Worm (Caenorhabditis elegans): Measurements from ENCODE around the gene zmp-6.

zmp-6 gene

ce11 chrIII:7281179-7281578 lies 33.5 kb upstream of the zmp-6 start, which contains the start of gene B0361.3 (continued):
- TF ChIP-seq ets-5 (GFP tag; IDR thresholded peaks at IDR 0.05) (no peak), nhr-12 (tag; optimal IDR thresholded peaks at IDR 0.05) (no peak), mef-2 (tag; optimal IDR thresholded peaks at IDR 0.05) (no peak), ceh-90 (tag; optimal IDR thresholded peaks at IDR 0.05) (no peak), C16A3.4 (tag; optimal IDR thresholded peaks at IDR 0.05) (no peak), Y116A8C.19 (tag; optimal IDR thresholded peaks at IDR 0.05; ENCODE audit: borderline replicate concordance) (no peak), fkh-8 (tag; optimal IDR thresholded peaks at IDR 0.05) (no peak)

ce11 chrIII:7278491-7278890 lies 30.9 kb upstream of the zmp-6 start:
- no peak for TF ChIP-seq ceh-63 (GFP tag; optimal IDR thresholded peaks at IDR 0.05)
- TF ChIP-seq mdl-1 (tag; optimal IDR thresholded peaks at IDR 0.05), result peak in 1 of 2 experiments; percentile 37
- peak; percentile 54 for TF ChIP-seq zip-4 (GFP tag; optimal IDR thresholded peaks at IDR 0.05)
- TF ChIP-seq nhr-20 (tag; optimal IDR thresholded peaks at IDR 0.05), result peak; percentile 64
- peak; percentile 78 for TF ChIP-seq C16A3.4 (tag; optimal IDR thresholded peaks at IDR 0.05)
- peak; percentile 74 for TF ChIP-seq nhr-47 (tag; optimal IDR thresholded peaks at IDR 0.05)
- TF ChIP-seq hlh-17 (GFP tag; optimal IDR thresholded peaks at IDR 0.05; ENCODE audit: borderline replicate concordance), result no peak
- peak; percentile 41 for TF ChIP-seq lin-14 (GFP tag; optimal IDR thresholded peaks at IDR 0.05)
- peak; percentile 27 for TF ChIP-seq hpl-2 (GFP tag; optimal IDR thresholded peaks at IDR 0.05)
- peak; percentile 76 for TF ChIP-seq skn-1 (tag; optimal IDR thresholded peaks at IDR 0.05)
- TF ChIP-seq fos-1 (tag; optimal IDR thresholded peaks at IDR 0.05), result peak; percentile 64
- peak; percentile 77 for TF ChIP-seq jun-1 (tag; optimal IDR thresholded peaks at IDR 0.05)
- TF ChIP-seq sox-4 (tag; optimal IDR thresholded peaks at IDR 0.05), result peak; percentile 11
- peak; percentile 49 to 85 for TF ChIP-seq lsy-2 (tag; optimal IDR thresholded peaks at IDR 0.05)
- TF ChIP-seq nhr-237 (tag; optimal IDR thresholded peaks at IDR 0.05), result no peak
- TF ChIP-seq mep-1 (tag; optimal IDR thresholded peaks at IDR 0.05), result peak; percentile 26
- peak; percentile 98 for TF ChIP-seq snpc-4 (tag; optimal IDR thresholded peaks at IDR 0.05)
- no peak for TF ChIP-seq unc-62 (GFP tag; optimal IDR thresholded peaks at IDR 0.05)
- TF ChIP-seq ets-5 (GFP tag; IDR thresholded peaks at IDR 0.05), result no peak
- TF ChIP-seq hlh-4 (tag; optimal IDR thresholded peaks at IDR 0.05), result no peak
- no peak for TF ChIP-seq efl-3 (GFP tag; optimal IDR thresholded peaks at IDR 0.05)
- peak; percentile 39 to 71 for TF ChIP-seq efl-1 (optimal IDR thresholded peaks at IDR 0.05)
- peak; percentile 62 to 98 for TF ChIP-seq efl-1 (GFP tag; optimal IDR thresholded peaks at IDR 0.05 in 1 of 2)
- peak; percentile 3 for TF ChIP-seq dsc-1 (tag; optimal IDR thresholded peaks at IDR 0.05)
- peak; percentile 38 for TF ChIP-seq isw-1 (GFP tag; IDR thresholded peaks at IDR 0.05)
- peak; percentile 65 for TF ChIP-seq fkh-8 (tag; optimal IDR thresholded peaks at IDR 0.05)
- peak; percentile 72 for TF ChIP-seq swsn-7 (tag; optimal IDR thresholded peaks at IDR 0.05)
- no peak for TF ChIP-seq sup-37 (GFP tag; optimal IDR thresholded peaks at IDR 0.05)
- TF ChIP-seq zag-1 (tag; optimal IDR thresholded peaks at IDR 0.05), result no peak
- TF ChIP-seq ceh-8 (GFP tag; optimal IDR thresholded peaks at IDR 0.05), result peak; percentile 7
- TF ChIP-seq mab-9 (GFP tag; IDR thresholded peaks at IDR 0.05), result no peak
- TF ChIP-seq nhr-90 (tag; optimal IDR thresholded peaks at IDR 0.05; ENCODE audit: poor library complexity), result peak; percentile 48
- TF ChIP-seq blmp-1 (tag; optimal IDR thresholded peaks at IDR 0.05), result no peak
- no peak for TF ChIP-seq lin-15B (tag; optimal IDR thresholded peaks at IDR 0.05)
- no peak for TF ChIP-seq ztf-4 (tag; optimal IDR thresholded peaks at IDR 0.05)
- TF ChIP-seq elt-3 (tag; optimal IDR thresholded peaks at IDR 0.05), result no peak
- TF ChIP-seq snu-23 (GFP tag; optimal IDR thresholded peaks at IDR 0.05), result peak; percentile 57
- peak; percentile 51 for TF ChIP-seq xbp-1 (tag; optimal IDR thresholded peaks at IDR 0.05)
- TF ChIP-seq rnt-1 (tag; optimal IDR thresholded peaks at IDR 0.05), result peak; percentile 16
- peak; percentile 13 to 73 for TF ChIP-seq lin-35 (GFP tag; optimal IDR thresholded peaks at IDR 0.05)
- TF ChIP-seq elt-2 (tag; optimal IDR thresholded peaks at IDR 0.05), result peak; percentile 66
- TF ChIP-seq Y116A8C.19 (tag; optimal IDR thresholded peaks at IDR 0.05; ENCODE audit: borderline replicate concordance), result no peak
- TF ChIP-seq nhr-71 (tag; optimal IDR thresholded peaks at IDR 0.05), result peak; percentile 73
- TF ChIP-seq ceh-82 (tag; optimal IDR thresholded peaks at IDR 0.05), result peak in 2 of 3 experiments; percentile 58 to 61
- TF ChIP-seq tbx-2 (tag; optimal IDR thresholded peaks at IDR 0.05), result peak; percentile 2
- TF ChIP-seq lir-3 (tag; optimal IDR thresholded peaks at IDR 0.05; ENCODE audit: poor library complexity), result no peak
- TF ChIP-seq nhr-19 (GFP tag; conservative IDR thresholded peaks at IDR 0.05), result peak; percentile 40; the same call in 1 of the 2 replicates
- no peak for TF ChIP-seq nhr-12 (tag; optimal IDR thresholded peaks at IDR 0.05)

All from whole organism, L1 larva.